Worm (Caenorhabditis elegans): ENCODE results near the gene R102.10.
A peak's percentile ranks its signal among the peaks of the same experiment; 100 is the strongest.

The R102.10 gene

DNA sequence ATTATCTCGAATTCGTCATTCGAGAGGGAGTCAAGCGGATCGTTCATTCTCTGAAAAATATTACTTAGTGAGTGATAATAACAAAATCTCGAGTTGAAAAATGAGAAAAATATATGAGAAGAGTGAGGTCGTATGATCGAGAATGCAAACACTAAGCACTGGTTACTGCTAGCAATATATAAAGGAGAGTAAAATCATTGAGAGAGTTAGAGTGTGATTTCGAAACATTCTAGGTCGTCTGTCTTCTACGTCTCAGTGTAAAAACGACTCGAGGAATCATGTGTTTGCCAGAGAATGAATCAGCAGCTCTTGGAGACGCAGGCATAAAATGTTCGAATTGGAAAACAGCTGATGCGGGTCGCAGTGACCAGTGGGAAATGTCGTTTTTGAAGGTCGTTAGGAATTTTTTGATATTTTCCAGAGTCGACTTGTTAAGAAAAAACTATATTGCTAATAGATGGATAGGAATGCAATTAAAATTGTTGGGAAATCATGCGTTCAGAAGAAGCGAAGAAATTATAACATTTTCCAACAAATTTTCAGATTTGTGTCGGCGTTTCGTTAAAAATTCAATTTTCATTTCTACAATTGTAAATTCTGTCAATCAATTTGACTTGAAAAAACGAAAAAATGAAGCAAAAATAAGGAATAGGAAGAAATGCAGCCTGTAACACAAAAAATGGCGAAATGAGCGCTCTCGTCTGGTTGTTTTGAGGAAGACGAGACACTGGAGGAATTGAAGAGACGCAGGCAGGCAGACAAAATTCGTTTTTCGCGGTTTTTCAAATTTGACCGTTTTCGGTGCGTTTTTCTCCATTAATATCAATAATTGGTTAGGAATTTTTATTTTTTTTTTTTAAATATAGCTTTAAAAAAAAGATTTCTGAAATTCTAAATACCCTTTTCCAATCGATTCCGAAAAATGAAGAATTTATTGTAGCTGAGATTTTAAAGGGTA is 8.0 kb upstream of the R102.10 start, which contains the start of gene allo-1 (continued):
- no peak for TF ChIP-seq zag-1 (tag; optimal IDR thresholded peaks at IDR 0.05)
- TF ChIP-seq mep-1 (tag; optimal IDR thresholded peaks at IDR 0.05) = peak; percentile 67
- TF ChIP-seq sup-37 (GFP tag; optimal IDR thresholded peaks at IDR 0.05) = no peak
- TF ChIP-seq nhr-19 (GFP tag; conservative IDR thresholded peaks at IDR 0.05) = peak; percentile 70
- peak; percentile 46 for TF ChIP-seq xbp-1 (tag; optimal IDR thresholded peaks at IDR 0.05)
- peak; percentile 68 for TF ChIP-seq fkh-8 (tag; optimal IDR thresholded peaks at IDR 0.05)
- TF ChIP-seq fos-1 (tag; optimal IDR thresholded peaks at IDR 0.05) = peak; percentile 84
- peak; percentile 94 for TF ChIP-seq nhr-85 (tag)
- peak; percentile 72 for TF ChIP-seq C16A3.4 (tag; optimal IDR thresholded peaks at IDR 0.05)
- peak; percentile 2 for TF ChIP-seq zip-4 (GFP tag; optimal IDR thresholded peaks at IDR 0.05)
- TF ChIP-seq mdl-1 (tag; optimal IDR thresholded peaks at IDR 0.05) = peak in 1 of 2 experiments; percentile 83
- peak; percentile 44 for TF ChIP-seq swsn-7 (tag; optimal IDR thresholded peaks at IDR 0.05)
- no peak for TF ChIP-seq nhr-12 (tag; optimal IDR thresholded peaks at IDR 0.05)
- TF ChIP-seq jun-1 (tag; optimal IDR thresholded peaks at IDR 0.05) = peak; percentile 84
- peak; percentile 52 for TF ChIP-seq hpl-2 (GFP tag; optimal IDR thresholded peaks at IDR 0.05)
- TF ChIP-seq snu-23 (GFP tag; optimal IDR thresholded peaks at IDR 0.05) = peak; percentile 75
- TF ChIP-seq irx-1 (tag; optimal IDR thresholded peaks at IDR 0.05) = peak; percentile 22
- peak; percentile 86 for TF ChIP-seq nhr-20 (tag; optimal IDR thresholded peaks at IDR 0.05)
- TF ChIP-seq rnt-1 (tag; optimal IDR thresholded peaks at IDR 0.05) = peak; percentile 80
- TF ChIP-seq elt-2 (tag; optimal IDR thresholded peaks at IDR 0.05) = peak; percentile 32
- peak; percentile 87 for TF ChIP-seq nhr-71 (tag; optimal IDR thresholded peaks at IDR 0.05)
- TF ChIP-seq lsy-2 (tag; optimal IDR thresholded peaks at IDR 0.05) = peak; percentile 66 to 86
- TF ChIP-seq ztf-11 (tag; optimal IDR thresholded peaks at IDR 0.05) = no peak
- TF ChIP-seq ceh-90 (tag; optimal IDR thresholded peaks at IDR 0.05) = no peak
- TF ChIP-seq lir-3 (tag; optimal IDR thresholded peaks at IDR 0.05; ENCODE audit: poor library complexity) = peak; percentile 40
- TF ChIP-seq lin-15B (tag; optimal IDR thresholded peaks at IDR 0.05) = no peak
- TF ChIP-seq lin-14 (GFP tag; optimal IDR thresholded peaks at IDR 0.05) = peak; percentile 97
- peak; percentile 23 for TF ChIP-seq unc-86 (tag; optimal IDR thresholded peaks at IDR 0.05)
- peak; percentile 30 for TF ChIP-seq nhr-90 (tag; optimal IDR thresholded peaks at IDR 0.05; ENCODE audit: poor library complexity)
- TF ChIP-seq unc-98 (GFP tag; IDR thresholded peaks at IDR 0.05) = 0 out of 2 replicates have a peak, but pooled peaks have one; percentile 32
- TF ChIP-seq egl-27 (tag; optimal IDR thresholded peaks at IDR 0.05) = peak in 1 of 2 experiments; percentile 52
- peak; percentile 7; the same call in 1 of the 2 replicates for TF ChIP-seq isw-1 (GFP tag; IDR thresholded peaks at IDR 0.05)
- no peak for TF ChIP-seq pqm-1 (tag; optimal IDR thresholded peaks at IDR 0.05)
- TF ChIP-seq Y116A8C.19 (tag; optimal IDR thresholded peaks at IDR 0.05; ENCODE audit: borderline replicate concordance) = no peak

DNA sequence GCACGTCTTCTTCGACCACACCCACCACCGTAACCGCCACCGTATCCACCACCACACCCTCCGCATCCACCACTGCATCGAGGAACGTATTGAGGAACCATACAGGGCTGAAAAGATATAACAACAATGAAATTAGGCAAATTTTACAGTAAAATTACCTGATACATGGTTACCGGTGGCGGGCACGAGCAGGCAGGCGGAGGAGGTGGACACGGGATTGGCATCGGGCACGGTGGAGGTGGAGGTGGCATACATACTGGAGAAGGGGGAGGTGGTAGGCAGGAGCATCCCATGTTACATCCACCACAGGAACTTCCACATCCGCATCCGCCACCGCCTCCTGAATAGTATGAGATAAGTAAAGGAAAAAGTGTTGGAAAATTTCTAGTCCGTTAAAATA is 6.8 kb upstream of the R102.10 start:
- TF ChIP-seq sup-37 (GFP tag; optimal IDR thresholded peaks at IDR 0.05) = no peak
- TF ChIP-seq unc-62 (GFP tag; optimal IDR thresholded peaks at IDR 0.05) = no peak
- TF ChIP-seq blmp-1 (tag; optimal IDR thresholded peaks at IDR 0.05) = no peak
- TF ChIP-seq unc-30 (tag; optimal IDR thresholded peaks at IDR 0.05) = no peak
- TF ChIP-seq nhr-28 (tag; optimal IDR thresholded peaks at IDR 0.05) = no peak
- TF ChIP-seq unc-86 (tag; optimal IDR thresholded peaks at IDR 0.05) = no peak
- no peak for TF ChIP-seq nhr-11 (tag; optimal IDR thresholded peaks at IDR 0.05)
